Worm (Caenorhabditis elegans) whole organism, L4 larva: ENCODE measurements around the gene scl-15.

Source experiments
- F37D6.2 ChIP-seq: sonication (generic microtip); optimal IDR thresholded peaks from 2 replicates; lab custom pipeline; 2016; ENCODE audit warnings: mild to moderate bottlenecking, missing genetic modification characterization, missing compliant biosample characterization
- Y105C5A.15 ChIP-seq: fragments of 200-800 bp; sonication (Bioruptor generic); IDR thresholded peaks from 2 replicates; pipeline ENCODE4 v1.3.6; 2022; ENCODE audit warnings: missing genetic modification characterization, missing compliant biosample characterization
- Y75B8A.6 ChIP-seq: fragments of 200-800 bp; sonication (Bioruptor generic); IDR thresholded peaks from 2 replicates; pipeline ENCODE4 v1.3.6; 2022; ENCODE audit warnings: missing genetic modification reagents, missing genetic modification characterization, missing compliant biosample characterization
- ama-1 ChIP-seq: fragments of 150-350 bp; optimal IDR thresholded peaks from 2 replicates; lab custom pipeline; 2014; ENCODE audit warnings: inconsistent platforms, mixed read lengths
- ceh-20 ChIP-seq: fragments of 200-800 bp; sonication (Bioruptor generic); IDR thresholded peaks from 2 replicates; pipeline ENCODE4 v1.3.6; 2022; ENCODE audit warnings: missing genetic modification reagents, missing genetic modification characterization, missing compliant biosample characterization
- ceh-28 ChIP-seq: fragments of 150-350 bp; optimal IDR thresholded peaks from 2 replicates; lab custom pipeline; 2014; ENCODE audit warnings: missing biosample characterization, missing genetic modification reagents, missing genetic modification characterization
- ceh-32 ChIP-seq: sonication (generic microtip); optimal IDR thresholded peaks from 2 replicates; lab custom pipeline; 2016; ENCODE audit warnings: mild to moderate bottlenecking, missing genetic modification characterization, missing compliant biosample characterization; ENCODE audit not compliant: poor library complexity
- ceh-62 ChIP-seq: sonication (generic microtip); optimal IDR thresholded peaks from 2 replicates; lab custom pipeline; 2017; ENCODE audit warnings: missing biosample characterization, missing genetic modification characterization
- ceh-82 ChIP-seq: sonication (generic microtip); optimal IDR thresholded peaks from 2 replicates; lab custom pipeline; 2017; ENCODE audit warnings: missing biosample characterization, missing genetic modification characterization
- daf-16 ChIP-seq, 3 experiments: sonication (generic microtip); optimal IDR thresholded peaks; 2 replicates each; lab custom pipeline; 2016 to 2017; ENCODE audit warnings: missing genetic modification characterization in 3 of 3, missing genetic modification reagents in 3 of 3, mild to moderate bottlenecking in 2 of 3, missing compliant biosample characterization in 2 of 3, missing biosample characterization in 1 of 3, moderate library complexity in 1 of 3
- dmd-6 ChIP-seq: fragments of 200-800 bp; sonication (Bioruptor generic); IDR thresholded peaks from 2 replicates; pipeline ENCODE4 v1.3.6; 2022; ENCODE audit warnings: missing genetic modification reagents, missing genetic modification characterization, missing compliant biosample characterization
- dve-1 ChIP-seq: sonication (generic microtip); optimal IDR thresholded peaks from 2 replicates; lab custom pipeline; 2017; ENCODE audit warnings: antibody characterized with exemption, mild to moderate bottlenecking, missing genetic modification characterization, missing compliant biosample characterization; ENCODE audit not compliant: insufficient read depth
- egl-27 ChIP-seq: sonication (generic microtip); optimal IDR thresholded peaks from 3 replicates; lab custom pipeline; 2017; ENCODE audit warnings: missing biosample characterization, missing genetic modification reagents, missing genetic modification characterization
- fkh-10 ChIP-seq: fragments of 150-350 bp; optimal IDR thresholded peaks from 2 replicates; lab custom pipeline; 2014; ENCODE audit warnings: missing biosample characterization, missing genetic modification reagents, missing genetic modification characterization
- fos-1 ChIP-seq: fragments of 150-350 bp; optimal IDR thresholded peaks from 2 replicates; lab custom pipeline; 2014; ENCODE audit warnings: missing biosample characterization, missing genetic modification characterization
- hlh-11 ChIP-seq: fragments of 200-800 bp; sonication (Bioruptor generic); optimal IDR thresholded peaks from 2 replicates; lab custom pipeline; 2018; ENCODE audit warnings: mild to moderate bottlenecking, missing genetic modification characterization, missing compliant biosample characterization
- jun-1 ChIP-seq: fragments of 150-350 bp; optimal IDR thresholded peaks from 2 replicates; lab custom pipeline; 2014; ENCODE audit warnings: missing biosample characterization, missing genetic modification reagents, missing genetic modification characterization
- lin-38 ChIP-seq: fragments of 200-800 bp; sonication (Bioruptor generic); IDR thresholded peaks from 2 replicates; pipeline ENCODE4 v1.3.6; 2022; ENCODE audit warnings: missing genetic modification reagents, missing genetic modification characterization, missing compliant biosample characterization
- lin-39 ChIP-seq: fragments of 150-350 bp; optimal IDR thresholded peaks from 2 replicates; lab custom pipeline; 2014; ENCODE audit warnings: missing biosample characterization, missing genetic modification reagents, missing genetic modification characterization
- lir-3 ChIP-seq: sonication (generic microtip); optimal IDR thresholded peaks from 2 replicates; lab custom pipeline; 2016; ENCODE audit warnings: mild to moderate bottlenecking, missing genetic modification characterization, missing compliant biosample characterization
- madf-5 ChIP-seq, 2 experiments: fragments of 200-800 bp; sonication (Bioruptor generic); IDR thresholded peaks; 2 replicates each; pipeline ENCODE4 v1.3.6; 2022; ENCODE audit warnings: missing compliant biosample characterization in 2 of 2, missing genetic modification characterization in 2 of 2
- mxl-3 ChIP-seq: fragments of 200-800 bp; sonication (Bioruptor generic); optimal IDR thresholded peaks from 2 replicates; lab custom pipeline; 2018; ENCODE audit warnings: mild to moderate bottlenecking, missing genetic modification characterization, missing compliant biosample characterization
- nhr-10 ChIP-seq: fragments of 150-350 bp; optimal IDR thresholded peaks from 2 replicates; lab custom pipeline; 2014; ENCODE audit warnings: missing biosample characterization, missing genetic modification characterization
- nhr-11 ChIP-seq: fragments of 150-350 bp; optimal IDR thresholded peaks from 2 replicates; lab custom pipeline; 2014; ENCODE audit warnings: missing biosample characterization, missing genetic modification characterization
- nhr-237 ChIP-seq: sonication (generic microtip); optimal IDR thresholded peaks from 2 replicates; lab custom pipeline; 2017; ENCODE audit warnings: missing biosample characterization, missing genetic modification characterization
- nhr-25 ChIP-seq: sonication (generic microtip); optimal IDR thresholded peaks from 2 replicates; lab custom pipeline; 2017; ENCODE audit warnings: missing genetic modification characterization, mild to moderate bottlenecking, missing compliant biosample characterization, antibody characterized with exemption, moderate library complexity, borderline replicate concordance; ENCODE audit not compliant: insufficient read depth
- nhr-28 ChIP-seq: fragments of 150-350 bp; optimal IDR thresholded peaks from 2 replicates; lab custom pipeline; 2014; ENCODE audit warnings: missing biosample characterization, missing genetic modification characterization
- nhr-41 ChIP-seq: fragments of 200-800 bp; sonication (Bioruptor generic); IDR thresholded peaks from 2 replicates; pipeline ENCODE4 v1.3.6; 2022; ENCODE audit warnings: missing genetic modification reagents, missing genetic modification characterization, missing compliant biosample characterization
- nhr-6 ChIP-seq: fragments of 150-350 bp; optimal IDR thresholded peaks from 2 replicates; lab custom pipeline; 2014; ENCODE audit warnings: missing biosample characterization, missing genetic modification characterization
- nhr-77 ChIP-seq: fragments of 150-350 bp; optimal IDR thresholded peaks from 2 replicates; lab custom pipeline; 2014; ENCODE audit warnings: missing biosample characterization, missing genetic modification characterization
- pha-4 ChIP-seq, 2 experiments: fragments of 150-350 bp in 1 of 2; fragments of 200-800 bp in 1 of 2; sonication (Bioruptor generic) in 1 of 2; IDR thresholded peaks in 1 of 2; optimal IDR thresholded peaks in 1 of 2; 2 replicates each; pipeline versions ENCODE4 v1.3.6 to Lab custom; 2014 to 2022; ENCODE audit warnings: missing genetic modification characterization in 2 of 2, missing genetic modification reagents in 2 of 2, missing biosample characterization in 1 of 2, missing compliant biosample characterization in 1 of 2
- php-3 ChIP-seq: fragments of 200-800 bp; sonication (Bioruptor generic); IDR thresholded peaks from 2 replicates; pipeline ENCODE4 v1.3.6; 2022; ENCODE audit warnings: missing genetic modification reagents, missing genetic modification characterization, missing compliant biosample characterization
- pqm-1 ChIP-seq: sonication (generic microtip); optimal IDR thresholded peaks from 2 replicates; lab custom pipeline; 2017; ENCODE audit warnings: missing biosample characterization, missing genetic modification characterization
- saeg-2 ChIP-seq: fragments of 200-800 bp; sonication (Bioruptor generic); IDR thresholded peaks from 2 replicates; pipeline ENCODE4 v1.3.6; 2022; ENCODE audit warnings: missing genetic modification reagents, missing genetic modification characterization, missing compliant biosample characterization
- sdz-12 ChIP-seq: fragments of 200-800 bp; sonication (Bioruptor generic); optimal IDR thresholded peaks from 2 replicates; lab custom pipeline; 2018; ENCODE audit warnings: mild to moderate bottlenecking, missing genetic modification characterization, missing compliant biosample characterization
- tag-97 ChIP-seq: fragments of 200-800 bp; sonication (Bioruptor generic); IDR thresholded peaks from 2 replicates; pipeline ENCODE4 v1.3.6; 2022; ENCODE audit warnings: missing genetic modification characterization, missing compliant biosample characterization
- tra-1 ChIP-seq: fragments of 200-800 bp; sonication (Bioruptor generic); IDR thresholded peaks from 2 replicates; pipeline ENCODE4 v1.3.6; 2022; ENCODE audit warnings: missing genetic modification reagents, missing genetic modification characterization, missing compliant biosample characterization
- unc-39 ChIP-seq: sonication (generic microtip); optimal IDR thresholded peaks from 2 replicates; lab custom pipeline; 2017; ENCODE audit warnings: missing biosample characterization, missing genetic modification characterization
- zfp-2 ChIP-seq: sonication (generic microtip); optimal IDR thresholded peaks from 2 replicates; lab custom pipeline; 2016; ENCODE audit warnings: mild to moderate bottlenecking, missing genetic modification characterization, missing compliant biosample characterization
- zfp-3 ChIP-seq: fragments of 200-800 bp; sonication (Bioruptor generic); conservative IDR thresholded peaks from 2 replicates; pipeline ENCODE4 v1.3.6; 2022; ENCODE audit warnings: missing genetic modification reagents, missing genetic modification characterization, missing compliant biosample characterization
- zip-11 ChIP-seq: fragments of 200-800 bp; sonication (Bioruptor generic); IDR thresholded peaks from 2 replicates; pipeline ENCODE4 v1.3.6; 2022; ENCODE audit warnings: missing genetic modification characterization, missing compliant biosample characterization
- zip-2 ChIP-seq: fragments of 150-350 bp; optimal IDR thresholded peaks from 2 replicates; lab custom pipeline; 2014; ENCODE audit warnings: missing biosample characterization, missing genetic modification characterization
- ztf-7 ChIP-seq: fragments of 150-350 bp; optimal IDR thresholded peaks from 2 replicates; lab custom pipeline; 2014; ENCODE audit warnings: missing biosample characterization, missing genetic modification characterization

Gene scl-15

DNA sequence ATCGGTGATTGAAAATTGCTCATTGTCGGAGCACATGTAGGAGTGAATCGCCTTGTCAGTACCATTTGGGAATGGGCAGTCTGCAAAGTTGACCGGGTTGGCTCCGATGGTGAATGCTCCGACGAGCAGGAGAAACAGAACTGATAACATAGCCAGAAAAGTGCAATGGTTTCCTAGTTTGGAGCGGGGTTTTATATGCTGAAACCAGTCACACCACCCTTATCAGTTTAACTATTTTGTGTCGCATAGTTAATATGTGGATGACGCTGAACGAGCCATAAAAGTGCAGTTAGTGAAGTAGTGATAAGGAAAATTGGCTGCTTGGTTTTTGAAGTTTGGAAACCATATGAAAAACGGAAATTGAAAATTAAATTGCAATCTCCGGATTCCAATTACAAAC, 38.6 kb downstream of the scl-15 start, which contains the start of gene C17F4.7 (continued):
- TF ChIP-seq lin-39 (tag; lab: Kevin White, UChicago) (no peak), ceh-82 (tag; lab: Kevin White, UChicago) (no peak), nhr-28 (tag; lab: Kevin White, UChicago) (peak; percentile 95), Y105C5A.15 (GFP tag; lab: Robert Waterston, UW) (no peak), lir-3 (tag; lab: Kevin White, UChicago) (no peak)
- TF ChIP-seq, all 104 proteins: peak for 19

DNA sequence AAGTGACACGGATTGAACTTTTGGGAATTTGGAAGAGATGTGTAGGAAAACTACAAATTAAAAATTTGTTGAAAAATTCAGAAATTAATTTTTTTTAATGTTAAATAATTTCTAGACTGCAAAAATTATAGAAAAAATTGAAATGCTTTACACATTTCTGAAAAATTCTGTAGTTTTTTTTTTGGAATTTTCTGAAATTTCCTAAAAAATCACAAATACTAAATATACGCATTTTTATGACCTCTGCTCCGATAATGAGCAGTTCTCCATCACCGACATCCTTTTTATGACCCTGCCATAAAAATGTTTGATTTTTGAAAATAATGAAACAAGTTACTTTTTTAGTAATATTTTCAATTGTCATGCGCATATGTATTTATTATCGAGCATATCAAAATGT, 39.7 kb downstream of the scl-15 start:
- TF ChIP-seq lin-38 (GFP tag; lab: Robert Waterston, UW) (no peak), lir-3 (tag; lab: Kevin White, UChicago) (no peak), ceh-62 (tag; lab: Kevin White, UChicago) (no peak), saeg-2 (GFP tag; lab: Robert Waterston, UW) (0 out of 2 replicates have a peak, but pooled peaks have one; percentile 24), nhr-11 (tag; lab: Kevin White, UChicago) (no peak), pqm-1 (tag; lab: Kevin White, UChicago) (peak; percentile 79), nhr-28 (tag; lab: Kevin White, UChicago) (peak; percentile 48), pha-4 (GFP tag; IDR thresholded peaks at IDR 0.05; lab: Robert Waterston, UW) (peak; percentile 29; the same call in 1 of the 2 replicates), pha-4 (tag; optimal IDR thresholded peaks at IDR 0.05; lab: Kevin White, UChicago) (no peak), dmd-6 (peak; percentile 58), F37D6.2 (tag; lab: Kevin White, UChicago) (no peak), nhr-41 (GFP tag; lab: Robert Waterston, UW) (no peak), zfp-3 (GFP tag; lab: Robert Waterston, UW) (peak; percentile 62; the same call in 1 of the 2 replicates), nhr-10 (tag; lab: Kevin White, UChicago) (no peak), hlh-11 (tag; lab: Kevin White, UChicago) (peak; percentile 10), unc-39 (tag; lab: Kevin White, UChicago) (no peak), fkh-10 (GFP tag; lab: Kevin White, UChicago) (no peak), nhr-237 (tag; lab: Kevin White, UChicago) (no peak), php-3 (peak; percentile 91), Y75B8A.6 (GFP tag; lab: Robert Waterston, UW) (0 out of 2 replicates have a peak, but pooled peaks have one; percentile 52), fos-1 (tag; lab: Kevin White, UChicago) (peak; percentile 72), nhr-25 (tag; lab: Kevin White, UChicago) (no peak), nhr-77 (tag; lab: Kevin White, UChicago) (peak; percentile 77), ama-1 (lab: Kevin White, UChicago) (no peak), ceh-28 (tag; lab: Kevin White, UChicago) (no peak), mxl-3 (GFP tag; lab: Kevin White, UChicago) (no peak), dve-1 (peak; percentile 75), Y105C5A.15 (GFP tag; lab: Robert Waterston, UW) (no peak), zfp-2 (tag; lab: Kevin White, UChicago) (no peak), tra-1 (GFP tag; lab: Robert Waterston, UW) (0 out of 2 replicates have a peak, but pooled peaks have one; percentile 27)
- TF ChIP-seq, all 104 proteins: peak for 13

DNA sequence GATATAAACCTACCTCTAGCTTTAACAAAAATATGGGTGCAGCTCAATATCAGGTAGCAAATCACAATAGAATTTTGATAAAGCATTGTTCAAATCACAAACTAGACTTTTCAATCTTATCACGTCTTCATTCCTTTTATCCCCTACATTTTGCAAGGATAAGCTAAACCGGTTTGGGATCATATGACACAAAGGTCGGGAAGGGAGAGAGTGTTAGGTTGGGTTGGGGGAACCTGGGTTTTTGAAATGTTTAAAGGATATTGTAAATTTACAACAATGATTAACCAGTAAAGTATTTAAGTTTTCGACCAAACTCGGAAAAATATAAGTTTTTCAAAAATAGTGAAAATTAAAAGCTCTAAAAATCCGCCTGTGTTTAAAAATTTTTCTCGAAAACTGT, 40.4 kb downstream of the scl-15 start, which contains the start of gene C17F4.12:
Gene C17F4.12, minus strand, starts transcription at position 101 of the 400 bp plus-strand sequence.
- TF ChIP-seq nhr-10 (tag; lab: Kevin White, UChicago) (no peak), egl-27 (no peak), F37D6.2 (tag; lab: Kevin White, UChicago) (no peak), mxl-3 (GFP tag; lab: Kevin White, UChicago) (no peak), zip-2 (tag; lab: Kevin White, UChicago) (no peak), Y75B8A.6 (GFP tag; lab: Robert Waterston, UW) (no peak), tag-97 (GFP tag; lab: Robert Waterston, UW) (no peak), zip-11 (GFP tag; lab: Robert Waterston, UW) (no peak), ceh-28 (tag; lab: Kevin White, UChicago) (no peak), madf-5 (GFP tag; IDR thresholded peaks at IDR 0.05; lab: Robert Waterston, UW) (no peak), ceh-20 (no peak), jun-1 (tag; lab: Kevin White, UChicago) (no peak), ceh-32 (no peak), sdz-12 (no peak), daf-16 (GFP tag; optimal IDR thresholded peaks at IDR 0.05; lab: Kevin White, UChicago) (no peak), daf-16 (tag; optimal IDR thresholded peaks at IDR 0.05; lab: Kevin White, UChicago) (no peak), ztf-7 (tag; lab: Kevin White, UChicago) (no peak), nhr-6 (tag; lab: Kevin White, UChicago) (no peak), lir-3 (tag; lab: Kevin White, UChicago) (no peak), nhr-41 (GFP tag; lab: Robert Waterston, UW) (no peak)
